Worm (Caenorhabditis elegans) whole organism, late embryonic: ENCODE data around the gene smc-5.

Source experiments
- C08G9.2 ChIP-seq: sonication (generic microtip); optimal IDR thresholded peaks from 2 replicates; lab custom pipeline; 2016; ENCODE audit warnings: mild to moderate bottlenecking, missing genetic modification characterization, moderate library complexity, missing compliant biosample characterization
- K09A11.1 ChIP-seq: sonication (generic microtip); optimal IDR thresholded peaks from 2 replicates; lab custom pipeline; 2017; ENCODE audit warnings: antibody characterized with exemption, mild to moderate bottlenecking, missing genetic modification characterization, missing compliant biosample characterization; ENCODE audit not compliant: insufficient read depth
- ahr-1 ChIP-seq: sonication (generic microtip); optimal IDR thresholded peaks from 2 replicates; lab custom pipeline; 2016; ENCODE audit warnings: missing genetic modification characterization, missing compliant biosample characterization
- ceh-14 ChIP-seq: sonication (generic microtip); optimal IDR thresholded peaks from 2 replicates; lab custom pipeline; 2016; ENCODE audit warnings: missing genotype, missing genetic modification characterization, missing compliant biosample characterization
- ceh-18 ChIP-seq: sonication (generic microtip); optimal IDR thresholded peaks from 2 replicates; lab custom pipeline; 2016; ENCODE audit warnings: missing genetic modification characterization, missing compliant biosample characterization
- ceh-19 ChIP-seq: fragments of 200-800 bp; sonication (Bioruptor generic); optimal IDR thresholded peaks from 2 replicates; lab custom pipeline; 2018; ENCODE audit warnings: mild to moderate bottlenecking, missing genetic modification characterization, missing compliant biosample characterization
- ceh-2 ChIP-seq: sonication (generic microtip); optimal IDR thresholded peaks from 2 replicates; lab custom pipeline; 2016; ENCODE audit warnings: missing genotype, missing genetic modification characterization, missing compliant biosample characterization
- ceh-30 ChIP-seq: fragments of 150-350 bp; optimal IDR thresholded peaks from 2 replicates; lab custom pipeline; 2014; ENCODE audit warnings: missing biosample characterization, missing genetic modification characterization
- ceh-6 ChIP-seq: fragments of 200-800 bp; sonication (Bioruptor generic); optimal IDR thresholded peaks from 2 replicates; lab custom pipeline; 2018; ENCODE audit warnings: mild to moderate bottlenecking, missing genetic modification characterization, missing compliant biosample characterization
- ceh-9 ChIP-seq: sonication (generic microtip); optimal IDR thresholded peaks from 2 replicates; lab custom pipeline; 2016; ENCODE audit warnings: mild to moderate bottlenecking, missing genetic modification characterization, inconsistent platforms, missing compliant biosample characterization
- che-1 ChIP-seq: sonication (generic microtip); optimal IDR thresholded peaks from 2 replicates; lab custom pipeline; 2016; ENCODE audit warnings: mild to moderate bottlenecking, missing genetic modification characterization, missing compliant biosample characterization
- dmd-4 ChIP-seq: sonication (generic microtip); optimal IDR thresholded peaks from 2 replicates; lab custom pipeline; 2016; ENCODE audit warnings: borderline replicate concordance, missing genetic modification characterization, missing compliant biosample characterization
- elt-2 ChIP-seq: sonication (generic microtip); optimal IDR thresholded peaks from 2 replicates; lab custom pipeline; 2016; ENCODE audit warnings: missing genetic modification reagents, missing genetic modification characterization, missing compliant biosample characterization
- fax-1 ChIP-seq: sonication (generic microtip); optimal IDR thresholded peaks from 2 replicates; lab custom pipeline; 2016; ENCODE audit warnings: missing genotype, missing genetic modification characterization, missing compliant biosample characterization
- fkh-10 ChIP-seq: fragments of 150-350 bp; optimal IDR thresholded peaks from 2 replicates; lab custom pipeline; 2014; ENCODE audit warnings: missing biosample characterization, missing genetic modification reagents, missing genetic modification characterization
- hlh-15 ChIP-seq: sonication (generic microtip); optimal IDR thresholded peaks from 2 replicates; lab custom pipeline; 2016; ENCODE audit warnings: missing genetic modification characterization, missing compliant biosample characterization
- hlh-30 ChIP-seq: sonication (generic microtip); optimal IDR thresholded peaks from 2 replicates; lab custom pipeline; 2017; ENCODE audit warnings: antibody characterized with exemption, missing genetic modification characterization, missing compliant biosample characterization; ENCODE audit not compliant: insufficient read depth
- hlh-8 ChIP-seq: sonication (generic microtip); optimal IDR thresholded peaks from 2 replicates; lab custom pipeline; 2016; ENCODE audit warnings: missing genotype, missing genetic modification characterization, missing compliant biosample characterization
- lim-6 ChIP-seq: sonication (generic microtip); optimal IDR thresholded peaks from 2 replicates; lab custom pipeline; 2016; ENCODE audit warnings: missing genetic modification characterization, missing compliant biosample characterization
- lin-11 ChIP-seq: fragments of 200-800 bp; sonication (Bioruptor generic); optimal IDR thresholded peaks from 2 replicates; lab custom pipeline; 2018; ENCODE audit warnings: mild to moderate bottlenecking, missing genetic modification characterization, missing compliant biosample characterization
- madf-2 ChIP-seq: sonication (generic microtip); optimal IDR thresholded peaks from 2 replicates; lab custom pipeline; 2017; ENCODE audit warnings: missing genetic modification characterization, missing compliant biosample characterization
- mec-3 ChIP-seq: sonication (generic microtip); optimal IDR thresholded peaks from 2 replicates; lab custom pipeline; 2016; ENCODE audit warnings: borderline replicate concordance, missing genetic modification characterization, missing compliant biosample characterization
- nfya-1 ChIP-seq: sonication (generic microtip); optimal IDR thresholded peaks from 2 replicates; lab custom pipeline; 2017; ENCODE audit warnings: missing genetic modification characterization, mild to moderate bottlenecking, missing compliant biosample characterization, antibody characterized with exemption, moderate library complexity
- odd-2 ChIP-seq: sonication (generic microtip); optimal IDR thresholded peaks from 2 replicates; lab custom pipeline; 2017; ENCODE audit warnings: antibody characterized with exemption, mild to moderate bottlenecking, missing genetic modification characterization, missing compliant biosample characterization
- pat-9 ChIP-seq: fragments of 200-800 bp; sonication (Bioruptor generic); optimal IDR thresholded peaks from 2 replicates; lab custom pipeline; 2018; ENCODE audit warnings: mild to moderate bottlenecking, missing genetic modification characterization, moderate library complexity, missing compliant biosample characterization
- pax-1 ChIP-seq: fragments of 150-350 bp; optimal IDR thresholded peaks from 2 replicates; lab custom pipeline; 2014; ENCODE audit warnings: missing biosample characterization, missing genetic modification characterization
- pha-2 ChIP-seq: sonication (generic microtip); optimal IDR thresholded peaks from 2 replicates; lab custom pipeline; 2017; ENCODE audit warnings: mild to moderate bottlenecking, missing genetic modification characterization, missing compliant biosample characterization
- pros-1 ChIP-seq: fragments of 150-350 bp; optimal IDR thresholded peaks from 2 replicates; lab custom pipeline; 2014; ENCODE audit warnings: missing biosample characterization, missing genetic modification reagents, missing genetic modification characterization
- ref-2 ChIP-seq: sonication (generic microtip); optimal IDR thresholded peaks from 2 replicates; lab custom pipeline; 2016; ENCODE audit warnings: missing genetic modification characterization, missing compliant biosample characterization
- rnt-1 ChIP-seq: sonication (generic microtip); optimal IDR thresholded peaks from 2 replicates; lab custom pipeline; 2016; ENCODE audit warnings: missing genetic modification characterization, missing compliant biosample characterization
- syd-9 ChIP-seq: sonication (generic microtip); optimal IDR thresholded peaks from 2 replicates; lab custom pipeline; 2016; ENCODE audit warnings: mild to moderate bottlenecking, missing genetic modification characterization, moderate library complexity, missing compliant biosample characterization
- tbx-2 ChIP-seq: sonication (generic microtip); optimal IDR thresholded peaks from 2 replicates; lab custom pipeline; 2016; ENCODE audit warnings: missing genetic modification characterization, missing compliant biosample characterization
- ttx-3 ChIP-seq: sonication (generic microtip); optimal IDR thresholded peaks from 2 replicates; lab custom pipeline; 2016; ENCODE audit warnings: missing genetic modification reagents, missing genetic modification characterization, missing compliant biosample characterization
- unc-55 ChIP-seq: sonication (generic microtip); optimal IDR thresholded peaks from 2 replicates; lab custom pipeline; 2017; ENCODE audit warnings: missing biosample characterization, missing genetic modification reagents, missing genetic modification characterization

The smc-5 gene

DNA sequence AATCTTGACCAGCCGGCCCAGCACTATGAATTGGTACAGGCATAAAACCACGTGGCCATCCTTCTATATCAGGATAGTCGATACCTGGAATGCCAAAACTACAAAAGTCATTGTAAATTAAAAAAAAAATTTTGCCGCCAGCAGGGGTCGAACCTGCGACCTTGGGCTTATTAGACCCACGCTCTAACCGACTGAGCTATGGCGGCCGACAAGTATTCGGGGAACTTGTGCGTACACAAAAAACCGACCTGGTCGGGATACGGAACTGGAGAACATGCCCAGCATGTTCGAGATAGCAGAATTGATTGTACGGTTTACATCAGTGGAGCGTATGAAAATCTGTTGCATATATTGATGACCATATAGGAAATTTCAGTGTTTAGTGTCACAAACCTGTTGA is 4.6 kb upstream of the smc-5 start (continued):
- TF ChIP-seq hlh-30 (tag; lab: Kevin White, UChicago) (no peak), rnt-1 (tag; lab: Kevin White, UChicago) (no peak), pha-2 (no peak), unc-55 (GFP tag; lab: Kevin White, UChicago) (no peak), ceh-6 (no peak), pat-9 (tag; lab: Kevin White, UChicago) (no peak), mec-3 (tag; lab: Kevin White, UChicago) (no peak), syd-9 (no peak), lin-11 (tag; lab: Kevin White, UChicago) (no peak), fkh-10 (GFP tag; lab: Kevin White, UChicago) (no peak), ceh-18 (no peak), lim-6 (tag; lab: Kevin White, UChicago) (no peak)
- TF ChIP-seq, all 69 proteins: peak for 8

DNA sequence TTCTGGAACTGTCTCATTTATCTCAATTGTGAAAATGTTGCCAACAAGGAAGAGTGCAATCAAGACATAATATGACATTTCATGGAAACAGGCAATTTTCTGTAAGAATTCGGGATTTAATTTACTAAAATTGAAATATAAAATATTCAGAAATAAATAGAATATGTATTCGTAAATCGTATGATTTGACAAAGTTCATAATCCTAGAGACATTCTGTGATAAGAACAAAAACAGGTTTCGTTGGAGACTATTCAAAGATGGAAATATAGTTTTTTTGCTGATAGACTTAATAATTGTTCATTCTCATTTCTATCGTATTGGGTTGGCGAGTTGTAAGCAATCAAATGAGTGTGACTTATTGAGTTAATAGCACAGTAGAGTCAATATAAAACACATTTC is 3.9 kb upstream of the smc-5 start, which contains the start of gene C27A2.12:
C27A2.12 (minus strand) TSS at position 101 of the 400 bp plus-strand sequence.
- no peak for TF ChIP-seq pros-1 (tag; lab: Kevin White, UChicago)
- TF ChIP-seq tbx-2 (tag; lab: Kevin White, UChicago), result no peak
- no peak for TF ChIP-seq elt-2
- TF ChIP-seq hlh-30 (tag; lab: Kevin White, UChicago), result no peak
- no peak for TF ChIP-seq rnt-1 (tag; lab: Kevin White, UChicago)
- no peak for TF ChIP-seq C08G9.2 (tag; lab: Kevin White, UChicago)
- TF ChIP-seq ceh-2 (tag; lab: Kevin White, UChicago), result no peak
- no peak for TF ChIP-seq K09A11.1
- no peak for TF ChIP-seq hlh-8 (tag; lab: Kevin White, UChicago)
- TF ChIP-seq madf-2 (tag; lab: Kevin White, UChicago), result no peak
- no peak for TF ChIP-seq ceh-30 (tag; lab: Kevin White, UChicago)
- TF ChIP-seq che-1, result no peak
- TF ChIP-seq odd-2 (tag; lab: Kevin White, UChicago), result no peak
- no peak for TF ChIP-seq ref-2 (tag; lab: Kevin White, UChicago)
- TF ChIP-seq unc-55 (GFP tag; lab: Kevin White, UChicago), result no peak
- TF ChIP-seq ttx-3 (tag; lab: Kevin White, UChicago), result no peak
- no peak for TF ChIP-seq fax-1
- no peak for TF ChIP-seq ceh-9
- TF ChIP-seq dmd-4 (tag; lab: Kevin White, UChicago), result no peak

DNA sequence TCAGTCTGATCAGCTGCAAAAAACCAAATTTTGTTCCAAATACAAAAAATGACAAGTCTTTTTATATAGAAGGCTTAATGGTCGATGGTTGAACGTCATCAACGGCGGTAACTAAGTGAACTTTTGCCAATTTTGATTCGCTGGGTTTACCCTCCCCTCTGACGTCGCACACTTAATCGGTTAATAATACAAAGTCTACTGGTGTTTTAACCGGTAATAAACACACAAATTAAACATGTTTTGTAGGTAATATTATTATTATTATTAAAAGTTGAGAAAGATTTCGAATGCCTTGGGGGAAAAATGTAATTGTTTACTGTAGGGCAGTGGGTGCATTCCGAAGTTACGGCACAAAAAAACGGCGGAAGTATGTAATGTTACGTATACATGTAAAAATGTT is 1.2 kb upstream of the smc-5 start, which contains the start of gene pho-12:
pho-12 (minus strand) TSS at position 101 of the 400 bp plus-strand sequence.
- TF ChIP-seq ahr-1 (tag; lab: Kevin White, UChicago), result no peak
- no peak for TF ChIP-seq ceh-19 (GFP tag; lab: Kevin White, UChicago)
- TF ChIP-seq, all 69 proteins: peak for 0

DNA sequence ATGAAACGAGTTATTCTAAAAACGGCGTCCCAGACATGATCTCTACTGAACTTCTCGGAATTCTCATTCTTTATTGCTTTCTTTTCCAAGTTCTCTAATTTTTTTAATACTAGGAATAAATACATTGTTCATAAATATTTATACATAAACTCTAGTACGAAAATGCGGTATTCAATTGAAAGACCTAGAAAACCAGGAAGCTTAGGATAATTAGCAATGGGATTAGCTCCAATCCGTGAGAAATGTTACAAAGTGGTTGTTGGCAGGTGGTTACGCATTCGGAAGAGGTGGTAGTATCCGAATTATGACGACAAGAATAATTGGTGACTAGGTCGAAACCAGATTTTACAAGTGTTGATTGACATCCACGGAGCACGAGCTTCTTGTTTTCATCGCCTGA is 5.0 kb downstream of the smc-5 start:
- TF ChIP-seq ceh-14 (tag; lab: Kevin White, UChicago) (no peak), pros-1 (tag; lab: Kevin White, UChicago) (no peak), pax-1 (tag; lab: Kevin White, UChicago) (no peak), hlh-15 (tag; lab: Kevin White, UChicago) (no peak)

DNA sequence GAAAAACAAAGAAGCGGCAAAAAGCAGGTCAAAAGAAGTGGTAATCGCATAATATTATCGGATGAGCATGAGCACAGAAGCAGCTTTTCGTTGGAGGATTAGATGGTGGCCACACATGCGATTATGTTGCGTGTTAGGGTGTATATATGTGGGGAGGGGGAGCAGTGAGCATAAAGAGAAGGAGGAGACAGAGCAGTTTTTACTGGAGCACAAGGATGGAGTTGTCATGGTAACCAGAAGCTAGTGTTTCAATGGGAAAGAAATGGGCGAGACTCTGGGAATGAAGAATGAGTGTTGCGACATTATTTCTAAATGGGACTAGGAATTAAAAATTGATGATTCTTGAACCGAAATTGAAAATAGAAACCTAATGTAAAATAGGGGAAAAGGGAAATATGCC is 6.0 kb downstream of the smc-5 start, which contains the start of gene C27A2.8:
C27A2.8 (minus strand) TSS at position 117 of the 400 bp plus-strand sequence.
- no peak for TF ChIP-seq ceh-30 (tag; lab: Kevin White, UChicago)
- no peak for TF ChIP-seq pax-1 (tag; lab: Kevin White, UChicago)
- no peak for TF ChIP-seq dmd-4 (tag; lab: Kevin White, UChicago)
- TF ChIP-seq ahr-1 (tag; lab: Kevin White, UChicago), result no peak
- TF ChIP-seq nfya-1 (tag; lab: Kevin White, UChicago), result no peak
- TF ChIP-seq, all 69 proteins: peak for 0
